Fruit fly (Drosophila melanogaster) whole organism, wandering third instar larva: ENCODE results near the gene CG12071.

Experiments used
- CG32264 ChIP-seq: fragments of 200-800 bp; sonication (Bioruptor generic); optimal IDR thresholded peaks from 2 replicates; lab custom pipeline; 2016; ENCODE audit warnings: missing biosample characterization, missing genetic modification characterization
- Dif ChIP-seq: fragments of 200-275, 200-300 bp; sonication (Bioruptor generic); optimal IDR thresholded peaks from 2 replicates; lab custom pipeline; 2018; ENCODE audit warnings: missing biosample characterization, missing genetic modification characterization; ENCODE audit not compliant: partially characterized antibody
- HLH106 ChIP-seq: fragments of 200-800 bp; optimal IDR thresholded peaks from 3 replicates; lab custom pipeline; 2019; ENCODE audit warnings: missing biosample characterization, mild to moderate bottlenecking, missing genetic modification characterization, moderate library complexity
- Hr78 ChIP-seq: fragments of >200 bp; optimal IDR thresholded peaks from 2 replicates; lab custom pipeline; 2017; ENCODE audit warnings: missing biosample characterization, missing genetic modification characterization
- Mio ChIP-seq: sonication (Bioruptor generic); optimal IDR thresholded peaks from 2 replicates; lab custom pipeline; 2016; ENCODE audit warnings: missing biosample characterization, missing genetic modification characterization
- Myc ChIP-seq: fragments of >200 bp; optimal IDR thresholded peaks from 2 replicates; lab custom pipeline; 2017
- Rel ChIP-seq, 2 experiments: fragments of 200-800 bp; sonication (Bioruptor generic) in 1 of 2; optimal IDR thresholded peaks; 2 replicates in 1 of 2; 3 replicates in 1 of 2; lab custom pipeline; 2016 to 2019; ENCODE audit warnings: mild to moderate bottlenecking in 2 of 2, missing biosample characterization in 2 of 2, missing genetic modification characterization in 2 of 2, moderate library complexity in 1 of 2
- dl ChIP-seq, 2 experiments: fragments of 175-275, 200-275 bp in 1 of 2; fragments of 200-275 bp in 1 of 2; sonication (Bioruptor generic); optimal IDR thresholded peaks; lab custom pipeline; 2018; ENCODE audit warnings: mild to moderate bottlenecking in 2 of 2, missing biosample characterization in 2 of 2, missing genetic modification characterization in 2 of 2, moderate library complexity in 2 of 2; ENCODE audit not compliant: partially characterized antibody in 2 of 2, insufficient read depth in 1 of 2
- dmrt93B ChIP-seq: fragments of 200-800 bp; sonication (Bioruptor generic); optimal IDR thresholded peaks from 2 replicates; lab custom pipeline; 2018; ENCODE audit warnings: missing biosample characterization, mild to moderate bottlenecking, missing genetic modification characterization
- ey ChIP-seq: fragments of 200-800 bp; sonication (Bioruptor generic); optimal IDR thresholded peaks from 2 replicates; lab custom pipeline; 2016; ENCODE audit warnings: missing biosample characterization, missing genetic modification characterization
- h ChIP-seq: fragments of 200-800 bp; sonication (Bioruptor generic); optimal IDR thresholded peaks from 3 replicates; lab custom pipeline; 2016; ENCODE audit warnings: missing biosample characterization, mild to moderate bottlenecking, missing genetic modification characterization
- sage ChIP-seq: fragments of 200-800 bp; sonication (Bioruptor generic); optimal IDR thresholded peaks from 2 replicates; lab custom pipeline; 2016; ENCODE audit warnings: missing biosample characterization, mild to moderate bottlenecking, missing genetic modification characterization
- usp ChIP-seq: fragments of >200 bp; optimal IDR thresholded peaks from 2 replicates; lab custom pipeline; 2017; ENCODE audit warnings: missing biosample characterization, missing genetic modification characterization

dm6 chr3R:30887711-30888549 lies 7.1 kb upstream of the CG12071 start:
- peak; percentile 90 for TF ChIP-seq h (GFP tag; lab: Kevin White, UChicago)
- no peak for TF ChIP-seq dl (GFP tag; optimal IDR thresholded peaks at IDR 0.05; lab: Kevin White, UChicago; ENCODE audit: insufficient read depth in 1 of 2, partially characterized antibody in 2 of 2)
- TF ChIP-seq usp (GFP tag; lab: Kevin White, UChicago), result no peak
- TF ChIP-seq Myc (lab: Kevin White, UChicago), result no peak
- TF ChIP-seq Rel (GFP tag; optimal IDR thresholded peaks at IDR 0.05; lab: Kevin White, UChicago), result peak; percentile 27
- peak; percentile 41 for TF ChIP-seq Rel (tag; optimal IDR thresholded peaks at IDR 0.05; lab: Kevin White, UChicago)
- TF ChIP-seq dmrt93B (GFP tag; lab: Kevin White, UChicago), result peak; percentile 63
- peak; percentile 86 for TF ChIP-seq HLH106 (tag; lab: Kevin White, UChicago)
- peak; percentile 64 for TF ChIP-seq Mio (GFP tag; lab: Kevin White, UChicago)
- peak; percentile 66 for TF ChIP-seq CG32264 (GFP tag; lab: Kevin White, UChicago)
- peak; percentile 88 for TF ChIP-seq ey (GFP tag; lab: Kevin White, UChicago)
- peak; percentile 21 for TF ChIP-seq sage (GFP tag; lab: Kevin White, UChicago)
- no peak for TF ChIP-seq Hr78 (GFP tag; lab: Kevin White, UChicago)
- TF ChIP-seq Dif (GFP tag; lab: Kevin White, UChicago), result no peak
